Fruit fly (Drosophila melanogaster) whole organism, embryonic: Measurements from ENCODE around the gene ppk11.

ENCODE experiments used
- CG10543 ChIP-seq: fragments of 200-800 bp; sonication (Bioruptor generic); optimal IDR thresholded peaks from 3 replicates; lab custom pipeline; 2017; ENCODE audit warnings: missing biosample characterization, mild to moderate bottlenecking, missing genetic modification characterization, moderate library complexity
- CG11504 ChIP-seq: fragments of 200-800 bp; sonication (Bioruptor generic); optimal IDR thresholded peaks from 3 replicates; lab custom pipeline; 2019; ENCODE audit warnings: missing biosample characterization, mild to moderate bottlenecking, missing genetic modification characterization, moderate library complexity
- CG14667 ChIP-seq: fragments of 200-800 bp; sonication (Bioruptor generic); IDR thresholded peaks from 2 replicates; pipeline ENCODE4 v1.3.6; 2022; ENCODE audit warnings: missing biosample characterization, missing genetic modification characterization
- CG1603 ChIP-seq: fragments of 200-800 bp; sonication (Bioruptor generic); optimal IDR thresholded peaks from 2 replicates; lab custom pipeline; 2019; ENCODE audit warnings: missing biosample characterization, mild to moderate bottlenecking, missing genetic modification characterization, moderate library complexity
- CG31365 ChIP-seq: fragments of 200-800 bp; sonication (Bioruptor generic); optimal IDR thresholded peaks from 2 replicates; lab custom pipeline; 2018; ENCODE audit warnings: missing biosample characterization, mild to moderate bottlenecking, missing genetic modification characterization
- CG8290 ChIP-seq, 3 experiments: fragments of 200-800 bp; sonication (Bioruptor generic); optimal IDR thresholded peaks; 2 replicates each; lab custom pipeline; 2016 to 2019; ENCODE audit warnings: missing biosample characterization in 3 of 3, missing genetic modification characterization in 3 of 3, mild to moderate bottlenecking in 2 of 3, moderate library complexity in 1 of 3
- CG8765 ChIP-seq: fragments of 200-800 bp; sonication (Bioruptor generic); IDR thresholded peaks from 2 replicates; pipeline ENCODE4 v1.3.6; 2022; ENCODE audit warnings: missing biosample characterization, missing genetic modification characterization
- Deaf1 ChIP-seq: fragments of 200-800 bp; optimal IDR thresholded peaks from 3 replicates; lab custom pipeline; 2019; ENCODE audit warnings: missing biosample characterization, mild to moderate bottlenecking, missing genetic modification characterization, moderate library complexity
- E2f2 ChIP-seq: fragments of 200-800 bp; sonication (Bioruptor generic); IDR thresholded peaks from 2 replicates; pipeline ENCODE4 v1.3.6; 2022; ENCODE audit warnings: missing biosample characterization, missing genetic modification characterization
- Ets65A ChIP-seq: fragments of 200-800 bp; sonication (Bioruptor generic); peaks from one replicate; lab custom pipeline; 2016; ENCODE audit warnings: missing biosample characterization, missing genetic modification characterization
- Ets97D ChIP-seq: fragments of 200-800 bp; sonication (Bioruptor generic); optimal IDR thresholded peaks from 3 replicates; lab custom pipeline; 2016; ENCODE audit warnings: missing biosample characterization, missing genetic modification characterization
- Gug ChIP-seq: fragments of 200-800 bp; sonication (Bioruptor generic); IDR thresholded peaks from 4 replicates; pipeline ENCODE4 v1.3.6; 2022; ENCODE audit warnings: missing biosample characterization, missing genetic modification characterization
- Opbp ChIP-seq: fragments of 200-800 bp; sonication (Bioruptor generic); IDR thresholded peaks from 3 replicates; pipeline ENCODE4 v1.3.6; 2022; ENCODE audit warnings: missing biosample characterization, missing genetic modification characterization; ENCODE audit not compliant: partially characterized antibody
- Optix ChIP-seq: fragments of 200-800 bp; sonication (Bioruptor generic); IDR thresholded peaks from 3 replicates; pipeline ENCODE4 v1.3.6; 2022; ENCODE audit warnings: missing biosample characterization, missing genetic modification characterization
- Ptx1 ChIP-seq: fragments of 200-800 bp; sonication (Bioruptor generic); IDR thresholded peaks from 2 replicates; pipeline ENCODE4 v1.3.6; 2022; ENCODE audit warnings: missing biosample characterization, missing genetic modification characterization
- ab ChIP-seq: fragments of 200-800 bp; sonication (Bioruptor generic); optimal IDR thresholded peaks from 2 replicates; lab custom pipeline; 2016; ENCODE audit warnings: missing biosample characterization, missing genetic modification characterization
- ato ChIP-seq: fragments of 200-800 bp; sonication (Bioruptor generic); IDR thresholded peaks from 2 replicates; pipeline ENCODE4 v1.3.6; 2022; ENCODE audit warnings: missing biosample characterization, missing genetic modification characterization; ENCODE audit not compliant: partially characterized antibody
- caup ChIP-seq: fragments of 200-800 bp; sonication (Bioruptor generic); optimal IDR thresholded peaks from 3 replicates; lab custom pipeline; 2017; ENCODE audit warnings: missing biosample characterization, mild to moderate bottlenecking, missing genetic modification characterization, moderate library complexity; ENCODE audit not compliant: severe bottlenecking
- chn ChIP-seq: fragments of 200-800 bp; sonication (Bioruptor generic); optimal IDR thresholded peaks from 2 replicates; lab custom pipeline; 2016; ENCODE audit warnings: missing biosample characterization, missing genetic modification characterization
- dmrt99B ChIP-seq: fragments of 200-800 bp; sonication (Bioruptor generic); optimal IDR thresholded peaks from 2 replicates; lab custom pipeline; 2018; ENCODE audit warnings: missing biosample characterization, mild to moderate bottlenecking, missing genetic modification characterization, moderate library complexity
- eve ChIP-seq, 2 experiments: fragments of >200 bp; optimal IDR thresholded peaks; 2 replicates each; lab custom pipeline; 2017; ENCODE audit warnings: missing biosample characterization in 2 of 2, missing genetic modification characterization in 2 of 2
- fd3F ChIP-seq: fragments of 200-800 bp; sonication (Bioruptor generic); optimal IDR thresholded peaks from 2 replicates; lab custom pipeline; 2018; ENCODE audit warnings: missing biosample characterization, mild to moderate bottlenecking, missing genetic modification characterization, moderate library complexity
- fd96Cb ChIP-seq: fragments of 200-800 bp; sonication (Bioruptor generic); optimal IDR thresholded peaks from 2 replicates; lab custom pipeline; 2018; ENCODE audit warnings: missing biosample characterization, mild to moderate bottlenecking, missing genetic modification characterization, moderate library complexity
- gem ChIP-seq: fragments of 200-800 bp; sonication (Bioruptor generic); optimal IDR thresholded peaks from 2 replicates; lab custom pipeline; 2019; ENCODE audit warnings: missing biosample characterization, mild to moderate bottlenecking, missing genetic modification characterization, moderate library complexity
- gfzf ChIP-seq: fragments of 200-800 bp; sonication (Bioruptor generic); optimal IDR thresholded peaks from 2 replicates; lab custom pipeline; 2016; ENCODE audit warnings: missing biosample characterization, mild to moderate bottlenecking, missing genetic modification characterization, moderate library complexity
- ham ChIP-seq: fragments of 200-800 bp; sonication (Bioruptor generic); IDR thresholded peaks from 2 replicates; pipeline ENCODE4 v1.3.6; 2022; ENCODE audit warnings: missing biosample characterization, missing genetic modification characterization
- hb ChIP-seq: fragments of 200-800 bp; sonication (Bioruptor generic); IDR thresholded peaks from 3 replicates; pipeline ENCODE4 v1.3.6; 2022; ENCODE audit warnings: missing biosample characterization, missing genetic modification characterization; ENCODE audit not compliant: partially characterized antibody
- hkb ChIP-seq, 2 experiments: fragments of 200-800 bp in 1 of 2; fragments of >200 bp in 1 of 2; sonication (Bioruptor generic) in 1 of 2; IDR thresholded peaks in 1 of 2; optimal IDR thresholded peaks in 1 of 2; 2 replicates each; pipeline versions ENCODE4 v1.3.6 to Lab custom; 2017 to 2022; ENCODE audit warnings: missing biosample characterization in 1 of 2, missing genetic modification characterization in 1 of 2
- kni ChIP-seq: fragments of 200-800 bp; sonication (Bioruptor generic); optimal IDR thresholded peaks from 3 replicates; lab custom pipeline; 2017; ENCODE audit warnings: mild to moderate bottlenecking, missing biosample characterization, missing genetic modification reagents, missing genetic modification characterization
- knrl ChIP-seq: fragments of 200-800 bp; sonication (Bioruptor generic); IDR thresholded peaks from 3 replicates; pipeline ENCODE4 v1.3.6; 2022; ENCODE audit warnings: missing biosample characterization, missing genetic modification characterization; ENCODE audit not compliant: partially characterized antibody
- mld ChIP-seq: fragments of 200-800 bp; sonication (Bioruptor generic); IDR thresholded peaks from 3 replicates; pipeline ENCODE4 v1.3.6; 2022; ENCODE audit warnings: missing biosample characterization, missing genetic modification characterization; ENCODE audit not compliant: partially characterized antibody
- nerfin-2 ChIP-seq: fragments of 200-800 bp; sonication (Bioruptor generic); IDR thresholded peaks from 2 replicates; pipeline ENCODE4 v1.3.6; 2022; ENCODE audit warnings: missing biosample characterization, missing genetic modification characterization; ENCODE audit not compliant: partially characterized antibody
- otp ChIP-seq: fragments of 200-800 bp; sonication (Bioruptor generic); IDR thresholded peaks from 3 replicates; pipeline ENCODE4, ENCODE4 v1.3.6; 2022; ENCODE audit warnings: missing biosample characterization, missing genetic modification characterization
- pan ChIP-seq, 4 experiments: fragments of >200 bp in 3 of 4; fragments of 200-800 bp in 1 of 4; sonication (Bioruptor generic) in 1 of 4; optimal IDR thresholded peaks in 3 of 4; IDR thresholded peaks in 1 of 4; 2 replicates each; pipeline versions ENCODE4 v1.3.6 to Lab custom; 2017 to 2022; ENCODE audit warnings: missing biosample characterization in 2 of 4, missing genetic modification characterization in 2 of 4, mixed read lengths in 1 of 4
- pita ChIP-seq: fragments of 200-800 bp; sonication (Bioruptor generic); optimal IDR thresholded peaks from 2 replicates; lab custom pipeline; 2017; ENCODE audit warnings: missing biosample characterization, mild to moderate bottlenecking, missing genetic modification characterization
- prd ChIP-seq, 3 experiments: fragments of >200 bp in 2 of 3; fragments of 200-800 bp in 1 of 3; sonication (Bioruptor generic) in 1 of 3; optimal IDR thresholded peaks in 2 of 3; IDR thresholded peaks in 1 of 3; 2 replicates in 2 of 3; 3 replicates in 1 of 3; pipeline versions ENCODE4 v1.3.6 to Lab custom; 2017 to 2022; ENCODE audit warnings: missing biosample characterization in 1 of 3, missing genetic modification characterization in 1 of 3
- pzg ChIP-seq: fragments of 200-800 bp; sonication (Bioruptor generic); optimal IDR thresholded peaks from 3 replicates; lab custom pipeline; 2018; ENCODE audit warnings: missing biosample characterization, mild to moderate bottlenecking, missing genetic modification characterization, moderate library complexity
- row ChIP-seq: fragments of 200-800 bp; sonication (Bioruptor generic); IDR thresholded peaks from 3 replicates; pipeline ENCODE4 v1.3.6; 2022; ENCODE audit warnings: missing biosample characterization, missing genetic modification characterization
- sens ChIP-seq: fragments of 200-800 bp; sonication (Bioruptor generic); peaks from one replicate; lab custom pipeline; 2016; ENCODE audit warnings: missing biosample characterization, missing genetic modification characterization
- stc ChIP-seq: fragments of 200-800 bp; sonication (Bioruptor generic); IDR thresholded peaks from 2 replicates; pipeline ENCODE4 v1.3.6; 2022; ENCODE audit warnings: missing biosample characterization, missing genetic modification characterization
- stwl ChIP-seq: fragments of 200-800 bp; sonication (Bioruptor generic); optimal IDR thresholded peaks from 3 replicates; lab custom pipeline; 2018; ENCODE audit warnings: missing biosample characterization, mild to moderate bottlenecking, missing genetic modification characterization, moderate library complexity
- trem ChIP-seq: fragments of 200-800 bp; optimal IDR thresholded peaks from 3 replicates; lab custom pipeline; 2019; ENCODE audit warnings: missing biosample characterization, mild to moderate bottlenecking, missing genetic modification characterization, moderate library complexity
- zen ChIP-seq: fragments of 200-800 bp; sonication (Bioruptor generic); optimal IDR thresholded peaks from 3 replicates; lab custom pipeline; 2018; ENCODE audit warnings: missing biosample characterization, mild to moderate bottlenecking, missing genetic modification characterization, moderate library complexity

The ppk11 gene

DNA sequence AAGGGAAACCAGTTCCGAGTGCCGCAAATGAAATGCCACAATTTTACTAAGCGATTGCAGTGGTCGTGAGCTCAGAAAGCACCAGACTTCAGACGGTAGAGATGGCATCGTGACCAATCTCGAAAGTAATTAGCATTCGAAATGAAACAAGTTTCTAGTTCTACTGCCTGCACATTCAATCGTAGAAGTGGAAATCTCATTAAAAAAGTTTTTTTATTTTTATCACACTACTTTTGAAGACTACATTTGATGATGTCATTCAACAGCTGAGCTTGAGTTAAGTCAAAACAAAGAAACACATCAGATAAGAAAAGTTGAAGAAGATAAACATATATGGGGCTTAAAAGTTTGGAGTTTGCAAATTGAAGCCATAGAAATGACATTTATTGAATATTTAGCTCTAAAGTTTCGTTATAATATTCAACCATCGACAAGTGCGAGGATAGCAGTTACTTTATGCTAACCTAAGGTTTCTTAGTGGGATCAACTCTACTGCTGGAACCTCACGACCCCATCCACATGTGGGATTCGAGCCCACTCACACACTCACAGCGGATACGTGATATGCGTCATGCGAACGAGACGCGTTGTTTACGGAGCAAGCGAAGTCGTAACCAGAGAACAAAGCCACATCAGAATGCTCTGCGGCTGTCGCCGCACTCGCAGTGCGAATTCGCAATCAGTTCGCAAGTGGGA lies 38.7 kb downstream of the ppk11 start, which contains the start of gene CG13117 (continued):
- TF ChIP-seq Ptx1 (GFP tag; lab: Robert Waterston, UW): no peak
- no peak for TF ChIP-seq gfzf

DNA sequence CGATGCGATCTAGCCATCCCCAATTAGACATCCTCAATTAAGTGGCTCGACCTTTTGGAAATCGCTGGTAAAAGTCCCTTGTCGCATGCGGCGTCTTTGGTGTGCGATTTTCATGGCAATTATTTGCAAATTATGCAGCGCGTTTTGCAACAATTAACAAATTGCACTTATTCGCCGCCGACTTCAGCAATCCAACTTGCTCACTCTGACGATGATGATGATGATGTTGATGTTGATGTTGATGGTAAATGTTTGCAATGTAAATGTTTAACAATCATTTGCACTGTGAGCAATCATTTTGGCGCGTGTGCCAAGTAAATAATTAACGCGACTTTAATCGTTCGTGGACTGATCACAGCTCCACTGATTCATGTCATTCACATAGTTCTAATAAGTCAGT lies 40.7 kb downstream of the ppk11 start:
- 0 out of 3 replicates have a peak, but pooled peaks have one; percentile 34 for TF ChIP-seq hb (GFP tag; lab: Robert Waterston, UW)
- no peak for TF ChIP-seq E2f2 (GFP tag; lab: Robert Waterston, UW)
- peak; percentile 17 for TF ChIP-seq dmrt99B (tag; lab: Kevin White, UChicago)
- no peak for TF ChIP-seq chn (GFP tag; lab: Kevin White, UChicago)
- no peak for TF ChIP-seq CG8290 (GFP tag; optimal IDR thresholded peaks at IDR 0.05; lab: Kevin White, UChicago)
- peak in 1 of 2 experiments; percentile 22 for TF ChIP-seq CG8290 (tag; optimal IDR thresholded peaks at IDR 0.05; lab: Kevin White, UChicago)
- TF ChIP-seq gem (tag; lab: Kevin White, UChicago): peak; percentile 22
- peak; percentile 59 for TF ChIP-seq Ets65A (GFP tag; lab: Kevin White, UChicago)
- TF ChIP-seq sens (GFP tag; lab: Kevin White, UChicago): peak; percentile 31
- TF ChIP-seq ato: no peak
- peak; percentile 21 for TF ChIP-seq CG1603 (tag; lab: Kevin White, UChicago)
- no peak for TF ChIP-seq pan (optimal IDR thresholded peaks at IDR 0.05; lab: Kevin White, UChicago)
- TF ChIP-seq pan (GFP tag; optimal IDR thresholded peaks at IDR 0.05 in 1 of 2, IDR thresholded peaks at IDR 0.05 in 1 of 2): peak in 1 of 2 experiments; percentile 19
- TF ChIP-seq, all 482 proteins: peak for 8

DNA sequence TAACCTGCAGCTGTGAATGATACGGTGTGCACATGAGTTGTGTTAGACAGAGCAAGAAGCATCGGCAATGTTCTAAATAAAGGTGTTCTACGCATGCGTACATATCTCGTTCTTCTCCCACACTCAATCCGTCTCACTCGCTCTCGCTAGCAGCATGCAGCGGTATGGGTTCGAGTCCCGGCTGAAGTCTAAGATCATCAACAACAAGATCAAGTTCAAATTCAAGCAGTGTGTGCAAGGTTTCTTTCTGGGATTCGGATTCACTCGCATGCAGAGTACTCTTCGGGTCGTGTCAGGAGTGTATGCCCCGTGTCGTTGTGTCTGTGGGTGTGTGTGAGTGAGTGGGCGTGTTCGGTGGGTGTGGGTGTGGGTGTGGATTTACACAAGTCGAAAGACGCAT lies 43.6 kb downstream of the ppk11 start:
- no peak for TF ChIP-seq CG11504 (tag; lab: Kevin White, UChicago)
- TF ChIP-seq hkb (optimal IDR thresholded peaks at IDR 0.05; lab: Kevin White, UChicago): no peak
- TF ChIP-seq hkb (GFP tag; IDR thresholded peaks at IDR 0.05; lab: Robert Waterston, UW): no peak
- TF ChIP-seq prd (optimal IDR thresholded peaks at IDR 0.05; lab: Kevin White, UChicago): no peak
- TF ChIP-seq prd (GFP tag; IDR thresholded peaks at IDR 0.05; lab: Robert Waterston, UW): no peak
- TF ChIP-seq CG31365 (tag; lab: Kevin White, UChicago): peak; percentile 93
- TF ChIP-seq ham: no peak
- peak; percentile 28 for TF ChIP-seq zen (tag; lab: Kevin White, UChicago)
- TF ChIP-seq stwl: peak; percentile 87
- no peak for TF ChIP-seq CG14667
- 0 out of 2 replicates have a peak, but pooled peaks have one; percentile 16 for TF ChIP-seq nerfin-2 (GFP tag; lab: Robert Waterston, UW)
- TF ChIP-seq caup (GFP tag; lab: Kevin White, UChicago): no peak
- no peak for TF ChIP-seq CG8765 (GFP tag; lab: Robert Waterston, UW)
- TF ChIP-seq knrl (GFP tag; lab: Robert Waterston, UW): peak; percentile 29; the same call in 1 of the 3 replicates
- no peak for TF ChIP-seq mld (GFP tag; lab: Robert Waterston, UW)
- peak; percentile 48; the same call in 1 of the 3 replicates for TF ChIP-seq Opbp (GFP tag; lab: Robert Waterston, UW)
- no peak for TF ChIP-seq ab
- TF ChIP-seq Gug (GFP tag; lab: Robert Waterston, UW): no peak
- no peak for TF ChIP-seq Ets97D (GFP tag; lab: Kevin White, UChicago)
- TF ChIP-seq trem (tag; lab: Kevin White, UChicago): peak; percentile 11
- no peak for TF ChIP-seq CG10543 (GFP tag; lab: Kevin White, UChicago)
- no peak for TF ChIP-seq otp (GFP tag; lab: Robert Waterston, UW)
- no peak for TF ChIP-seq row (GFP tag; lab: Robert Waterston, UW)
- TF ChIP-seq fd3F (GFP tag; lab: Kevin White, UChicago): no peak
- TF ChIP-seq stc (GFP tag; lab: Robert Waterston, UW): no peak
- TF ChIP-seq pita: peak; percentile 56
- TF ChIP-seq kni (GFP tag; lab: Kevin White, UChicago): peak; percentile 30
- TF ChIP-seq CG1603 (tag; lab: Kevin White, UChicago): peak; percentile 2
- TF ChIP-seq Optix: no peak
- TF ChIP-seq pzg (GFP tag; lab: Kevin White, UChicago): no peak
- peak; percentile 80 for TF ChIP-seq Deaf1 (tag; lab: Kevin White, UChicago)
- TF ChIP-seq eve (GFP tag; optimal IDR thresholded peaks at IDR 0.05; lab: Kevin White, UChicago): no peak
- TF ChIP-seq fd96Cb (tag; lab: Kevin White, UChicago): no peak
